Fruit fly (Drosophila melanogaster): Measurements from ENCODE around the gene CG8851.

DNA sequence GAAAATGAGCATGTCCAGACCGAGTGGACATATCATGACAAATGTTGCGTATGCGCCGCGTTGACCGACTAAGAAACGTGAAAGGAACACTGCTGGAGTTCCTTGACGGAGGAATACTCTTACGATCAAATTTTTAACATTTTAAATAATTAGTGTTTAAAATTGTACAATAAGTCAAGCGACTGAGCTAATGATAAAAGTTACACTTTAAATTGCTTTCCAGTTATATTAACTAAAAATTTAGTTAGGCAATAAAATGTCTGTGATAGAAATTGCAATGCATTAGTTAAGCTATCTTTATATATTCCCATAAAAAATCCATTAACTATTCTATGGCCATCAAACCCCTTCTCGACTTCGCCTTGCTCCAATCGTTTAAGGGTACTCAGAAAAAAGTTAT, 34.7 kb upstream of the CG8851 start:
- TF ChIP-seq EcR (GFP tag; optimal IDR thresholded peaks at IDR 0.05), result no peak
- no peak for TF ChIP-seq psq (optimal IDR thresholded peaks at IDR 0.05)

All from whole organism.